Fruit fly (Drosophila melanogaster): Measurements from ENCODE around the gene eIF4G1.
A peak's percentile ranks its signal among the peaks of the same experiment; 100 is the strongest.

The eIF4G1 gene

DNA sequence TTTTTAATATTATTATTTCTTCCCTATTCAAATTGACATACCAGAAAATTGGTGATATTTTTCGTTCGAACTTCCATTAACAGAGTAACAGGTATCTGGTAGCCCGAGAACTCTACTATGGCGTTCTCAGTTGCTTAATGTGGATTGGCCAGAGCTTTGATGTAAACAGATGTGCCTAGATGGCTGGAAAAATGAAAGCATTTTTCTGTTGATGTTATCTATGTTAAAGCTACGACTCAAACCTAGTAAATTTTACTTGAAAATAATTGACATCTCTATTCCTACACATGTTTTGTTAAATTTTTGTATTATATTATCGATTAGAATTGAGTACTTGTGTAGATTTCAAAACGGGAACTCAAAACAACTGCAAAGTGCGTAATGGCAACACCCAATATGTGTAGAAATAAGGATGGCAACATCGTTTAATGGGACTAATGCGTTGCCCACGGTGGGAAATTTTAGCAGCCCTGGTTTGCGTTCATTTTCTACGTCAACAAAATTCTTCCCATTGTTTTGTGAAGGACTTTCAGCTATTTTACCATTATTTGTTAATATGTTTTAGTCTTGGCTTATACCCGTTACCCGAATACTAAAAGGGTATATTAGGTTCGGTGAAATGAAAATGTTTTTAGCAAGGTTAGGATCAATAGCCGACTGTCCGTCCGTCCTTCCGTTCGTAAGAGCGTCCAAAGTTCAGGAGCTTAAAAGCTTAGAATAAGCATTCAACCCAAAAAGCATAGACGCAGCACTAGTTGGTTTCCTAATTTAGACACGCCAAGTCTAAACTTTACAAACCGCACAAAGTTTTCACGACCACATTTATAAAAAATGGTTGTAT lies 49.3 kb upstream of the eIF4G1 start (continued):
- TF ChIP-seq gem (tag; optimal IDR thresholded peaks at IDR 0.05) (peak; percentile 38), CG14667 (GFP tag; IDR thresholded peaks at IDR 0.05) (no peak), CG9797 (GFP tag; optimal IDR thresholded peaks at IDR 0.05) (no peak), CG17359 (tag; optimal IDR thresholded peaks at IDR 0.05) (no peak), Lhr (GFP tag; optimal IDR thresholded peaks at IDR 0.05) (peak; percentile 99), ems (GFP tag; optimal IDR thresholded peaks at IDR 0.05) (peak; percentile 15), bbx (GFP tag; IDR thresholded peaks at IDR 0.05; ENCODE audit: partially characterized antibody) (peak; percentile 87), CG10431 (GFP tag; optimal IDR thresholded peaks at IDR 0.05) (no peak), Max (GFP tag; optimal IDR thresholded peaks at IDR 0.05) (no peak), sens (GFP tag) (peak; percentile 79), CG1233 (GFP tag; optimal IDR thresholded peaks at IDR 0.05) (no peak), CG6791 (GFP tag; IDR thresholded peaks at IDR 0.05; ENCODE audit: partially characterized antibody) (peak; percentile 89), cas (GFP tag; IDR thresholded peaks at IDR 0.05) (no peak), CG9932 (GFP tag; IDR thresholded peaks at IDR 0.05) (no peak), CG8388 (GFP tag; optimal IDR thresholded peaks at IDR 0.05) (no peak), Atf6 (GFP tag; IDR thresholded peaks at IDR 0.05) (no peak), E2f2 (GFP tag; IDR thresholded peaks at IDR 0.05) (no peak), CG12155 (GFP tag; optimal IDR thresholded peaks at IDR 0.05) (no peak), ase (GFP tag; IDR thresholded peaks at IDR 0.05) (no peak), CG12391 (tag; optimal IDR thresholded peaks at IDR 0.05) (peak; percentile 52), slp2 (GFP tag; optimal IDR thresholded peaks at IDR 0.05) (no peak), MTF-1 (GFP tag; optimal IDR thresholded peaks at IDR 0.05; ENCODE audit: borderline replicate concordance) (no peak), CG8924 (tag; optimal IDR thresholded peaks at IDR 0.05) (peak; percentile 0), CG12942 (GFP tag; optimal IDR thresholded peaks at IDR 0.05) (no peak), CG12299 (tag; optimal IDR thresholded peaks at IDR 0.05) (peak; percentile 10), fd96Cb (tag; optimal IDR thresholded peaks at IDR 0.05) (no peak), tna (GFP tag; IDR thresholded peaks at IDR 0.05; ENCODE audit: partially characterized antibody) (peak; percentile 96), Dfd (GFP tag; optimal IDR thresholded peaks at IDR 0.05) (no peak), grn (GFP tag; optimal IDR thresholded peaks at IDR 0.05) (no peak), CG9876 (GFP tag; optimal IDR thresholded peaks at IDR 0.05) (no peak), CG10462 (GFP tag; optimal IDR thresholded peaks at IDR 0.05) (no peak), zen (tag; optimal IDR thresholded peaks at IDR 0.05) (peak; percentile 33), HLH4C (GFP tag; IDR thresholded peaks at IDR 0.05; ENCODE audit: partially characterized antibody) (peak; percentile 96), dpn (GFP tag; optimal IDR thresholded peaks at IDR 0.05) (peak in 1 of 2 experiments; percentile 10), gcm (GFP tag; optimal IDR thresholded peaks at IDR 0.05) (no peak), CG10979 (tag; optimal IDR thresholded peaks at IDR 0.05) (no peak), unc-4 (GFP tag; IDR thresholded peaks at IDR 0.05; ENCODE audit: partially characterized antibody) (no peak), croc (GFP tag; conservative IDR thresholded peaks at IDR 0.05) (no peak), fru (optimal IDR thresholded peaks at IDR 0.05) (no peak), stc (GFP tag; IDR thresholded peaks at IDR 0.05) (no peak), Antp (GFP tag; optimal IDR thresholded peaks at IDR 0.05) (no peak), sim (GFP tag; IDR thresholded peaks at IDR 0.05) (no peak), CG6175 (GFP tag; IDR thresholded peaks at IDR 0.05) (no peak), repo (GFP tag; optimal IDR thresholded peaks at IDR 0.05) (no peak), ssp (GFP tag; IDR thresholded peaks at IDR 0.05) (no peak), CG17361 (GFP tag; IDR thresholded peaks at IDR 0.05) (peak; percentile 51; the same call in 2 of the 3 replicates), wek (GFP tag; optimal IDR thresholded peaks at IDR 0.05) (no peak), Nf-YA (GFP tag; IDR thresholded peaks at IDR 0.05) (no peak), MBD-R2 (GFP tag; IDR thresholded peaks at IDR 0.05) (no peak; the same call in 1 of the 2 replicates), CG6272 (GFP tag; IDR thresholded peaks at IDR 0.05) (no peak)
